Fruit fly (Drosophila melanogaster): ENCODE data around the gene CG11837.
A peak's percentile ranks its signal among the peaks of the same experiment; 100 is the strongest.

The CG11837 gene

dm6 chr3R:29027122-29027521, 22.2 kb upstream of the CG11837 start, which contains the start of the genes eIF4E6 and CG1951:
eIF4E6 (minus strand) TSS chr3R:29027174.
CG1951 (plus strand) TSS chr3R:29027236.
- peak; percentile 57 for TF ChIP-seq bab1 (GFP tag; optimal IDR thresholded peaks at IDR 0.05)
- TF ChIP-seq toe (GFP tag; optimal IDR thresholded peaks at IDR 0.05) = no peak

dm6 chr3R:29032542-29032941, 16.8 kb upstream of the CG11837 start, which contains the start of gene Ssl2:
Ssl2 (minus strand) TSS chr3R:29032642.
- TF ChIP-seq CG14711 (tag; optimal IDR thresholded peaks at IDR 0.05) = no peak
- no peak for TF ChIP-seq cic (GFP tag; optimal IDR thresholded peaks at IDR 0.05)
- no peak for TF ChIP-seq CG7101 (tag; optimal IDR thresholded peaks at IDR 0.05)
- TF ChIP-seq ovo (GFP tag; optimal IDR thresholded peaks at IDR 0.05) = no peak
- no peak for TF ChIP-seq CG1620 (GFP tag; optimal IDR thresholded peaks at IDR 0.05)
- no peak for TF ChIP-seq Clk (GFP tag; optimal IDR thresholded peaks at IDR 0.05)
- no peak for TF ChIP-seq CG5204 (GFP tag; optimal IDR thresholded peaks at IDR 0.05)
- TF ChIP-seq pad (GFP tag; optimal IDR thresholded peaks at IDR 0.05) = no peak
- no peak for TF ChIP-seq cnc (optimal IDR thresholded peaks at IDR 0.05)
- TF ChIP-seq CG7045 (GFP tag; optimal IDR thresholded peaks at IDR 0.05) = no peak
- no peak for TF ChIP-seq kay (GFP tag; ENCODE audit: borderline replicate concordance)
- no peak for TF ChIP-seq toe (GFP tag; optimal IDR thresholded peaks at IDR 0.05)
- no peak for TF ChIP-seq tj (GFP tag; optimal IDR thresholded peaks at IDR 0.05)
- no peak for TF ChIP-seq CG12768 (GFP tag; optimal IDR thresholded peaks at IDR 0.05)
- no peak for TF ChIP-seq bab1 (GFP tag; optimal IDR thresholded peaks at IDR 0.05)
- no peak for TF ChIP-seq Mnt (GFP tag; optimal IDR thresholded peaks at IDR 0.05)
- TF ChIP-seq CG33017 (tag; optimal IDR thresholded peaks at IDR 0.05) = no peak
- TF ChIP-seq Crg-1 (GFP tag; optimal IDR thresholded peaks at IDR 0.05) = no peak
- no peak for TF ChIP-seq CG11617 (GFP tag; optimal IDR thresholded peaks at IDR 0.05)

- TF ChIP-seq Clk (GFP tag; optimal IDR thresholded peaks at IDR 0.05) = peak; percentile 60
- peak; percentile 62 for TF ChIP-seq Hr96 (GFP tag; optimal IDR thresholded peaks at IDR 0.05)
- peak; percentile 87 for TF ChIP-seq CG11617 (GFP tag; optimal IDR thresholded peaks at IDR 0.05)
- peak; percentile 47 for TF ChIP-seq Mnt (GFP tag; optimal IDR thresholded peaks at IDR 0.05)
- TF ChIP-seq CG14711 (tag; optimal IDR thresholded peaks at IDR 0.05) = peak; percentile 63
- no peak for TF ChIP-seq kay (GFP tag; ENCODE audit: borderline replicate concordance)
- TF ChIP-seq cic (GFP tag; optimal IDR thresholded peaks at IDR 0.05) = peak; percentile 5
- TF ChIP-seq ovo (GFP tag; optimal IDR thresholded peaks at IDR 0.05) = peak; percentile 62
- peak; percentile 63 for TF ChIP-seq CG7045 (GFP tag; optimal IDR thresholded peaks at IDR 0.05)
- peak; percentile 59 for TF ChIP-seq tj (GFP tag; optimal IDR thresholded peaks at IDR 0.05)
- TF ChIP-seq CG1620 (GFP tag; optimal IDR thresholded peaks at IDR 0.05) = peak; percentile 76
- peak; percentile 56 for TF ChIP-seq bab1 (GFP tag; optimal IDR thresholded peaks at IDR 0.05)
- peak; percentile 83 for TF ChIP-seq CG12768 (GFP tag; optimal IDR thresholded peaks at IDR 0.05)
- TF ChIP-seq Crg-1 (GFP tag; optimal IDR thresholded peaks at IDR 0.05) = peak; percentile 66
- peak; percentile 80 for TF ChIP-seq CG5204 (GFP tag; optimal IDR thresholded peaks at IDR 0.05)
- TF ChIP-seq pad (GFP tag; optimal IDR thresholded peaks at IDR 0.05) = peak; percentile 69
- no peak for TF ChIP-seq cnc (optimal IDR thresholded peaks at IDR 0.05)
- no peak for TF ChIP-seq CG33017 (tag; optimal IDR thresholded peaks at IDR 0.05)
- peak; percentile 77 for TF ChIP-seq toe (GFP tag; optimal IDR thresholded peaks at IDR 0.05)
- TF ChIP-seq CG7101 (tag; optimal IDR thresholded peaks at IDR 0.05) = peak; percentile 71
Observed at dm6 chr3R:29033909-29034629, 15.2 kb upstream of the CG11837 start, which contains the start of the genes beta4GalNAcTB and Cpsf100. beta4GalNAcTB (minus strand) TSS chr3R:29034008. Cpsf100 (plus strand) TSS chr3R:29034573.

DNA sequence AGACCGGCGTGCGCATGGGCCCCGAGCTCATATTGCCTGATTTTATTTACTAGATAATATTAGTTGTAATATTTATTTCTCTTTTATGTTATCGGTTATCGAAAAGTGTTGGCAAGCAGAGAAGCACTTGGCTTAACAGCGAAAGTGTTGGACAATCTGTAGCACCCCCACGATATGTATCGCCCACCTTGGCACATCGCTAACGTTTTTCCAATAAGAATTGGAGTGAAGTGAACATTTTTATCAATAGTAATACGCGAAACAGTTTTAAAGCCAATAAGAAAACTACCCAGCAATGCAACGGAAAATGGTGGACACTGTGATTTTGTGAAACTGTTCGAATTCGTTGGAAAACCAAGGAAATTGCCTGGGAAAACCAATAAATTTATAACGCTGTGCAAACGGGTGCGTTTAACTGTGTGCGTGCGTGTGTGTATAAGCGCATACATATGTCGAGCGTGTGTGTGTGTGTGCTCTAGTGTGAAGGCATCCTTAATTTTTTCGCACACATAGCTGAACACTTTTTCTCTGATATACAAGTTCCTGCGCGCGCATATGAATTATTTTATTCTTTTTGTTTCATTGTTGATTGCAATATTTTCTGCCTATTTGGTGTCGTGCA, 10.2 kb upstream of the CG11837 start, which contains the start of the genes Slu7 and Pkc98E:
Gene Slu7 (minus strand): TSS at position 112 of the 622 bp plus-strand sequence.
Gene Pkc98E (plus strand): TSS at position 197 of the 622 bp plus-strand sequence.
- peak; percentile 81 for TF ChIP-seq Mnt (GFP tag; optimal IDR thresholded peaks at IDR 0.05)
- TF ChIP-seq pad (GFP tag; optimal IDR thresholded peaks at IDR 0.05) = peak; percentile 80
- peak; percentile 82 for TF ChIP-seq CG7101 (tag; optimal IDR thresholded peaks at IDR 0.05)
- TF ChIP-seq CG1620 (GFP tag; optimal IDR thresholded peaks at IDR 0.05) = peak; percentile 90
- TF ChIP-seq Crg-1 (GFP tag; optimal IDR thresholded peaks at IDR 0.05) = peak; percentile 87
- TF ChIP-seq cic (GFP tag; optimal IDR thresholded peaks at IDR 0.05) = peak; percentile 35
- TF ChIP-seq CG11617 (GFP tag; optimal IDR thresholded peaks at IDR 0.05) = peak; percentile 10
- peak; percentile 66 for TF ChIP-seq bab1 (GFP tag; optimal IDR thresholded peaks at IDR 0.05)
- TF ChIP-seq CG14711 (tag; optimal IDR thresholded peaks at IDR 0.05) = peak; percentile 62
- TF ChIP-seq cnc (optimal IDR thresholded peaks at IDR 0.05) = no peak
- peak; percentile 67 for TF ChIP-seq Hr96 (GFP tag; optimal IDR thresholded peaks at IDR 0.05)
- peak; percentile 63 for TF ChIP-seq ovo (GFP tag; optimal IDR thresholded peaks at IDR 0.05)
- peak; percentile 70 for TF ChIP-seq CG5204 (GFP tag; optimal IDR thresholded peaks at IDR 0.05)
- TF ChIP-seq CG7045 (GFP tag; optimal IDR thresholded peaks at IDR 0.05) = peak; percentile 47
- peak; percentile 65 for TF ChIP-seq toe (GFP tag; optimal IDR thresholded peaks at IDR 0.05)
- TF ChIP-seq tj (GFP tag; optimal IDR thresholded peaks at IDR 0.05) = no peak
- peak; percentile 79 for TF ChIP-seq CG12768 (GFP tag; optimal IDR thresholded peaks at IDR 0.05)
- peak; percentile 65 for TF ChIP-seq Clk (GFP tag; optimal IDR thresholded peaks at IDR 0.05)
- peak; percentile 37 for TF ChIP-seq CG33017 (tag; optimal IDR thresholded peaks at IDR 0.05)
- no peak for TF ChIP-seq kay (GFP tag; ENCODE audit: borderline replicate concordance)

- TF ChIP-seq cic (GFP tag; optimal IDR thresholded peaks at IDR 0.05) = peak; percentile 21
- TF ChIP-seq CG7045 (GFP tag; optimal IDR thresholded peaks at IDR 0.05) = peak; percentile 19
- TF ChIP-seq CG12768 (GFP tag; optimal IDR thresholded peaks at IDR 0.05) = no peak
- TF ChIP-seq Crg-1 (GFP tag; optimal IDR thresholded peaks at IDR 0.05) = peak; percentile 71
- peak; percentile 35 for TF ChIP-seq pad (GFP tag; optimal IDR thresholded peaks at IDR 0.05)
- TF ChIP-seq Clk (GFP tag; optimal IDR thresholded peaks at IDR 0.05) = no peak
- TF ChIP-seq CG14711 (tag; optimal IDR thresholded peaks at IDR 0.05) = peak; percentile 30
- TF ChIP-seq Mnt (GFP tag; optimal IDR thresholded peaks at IDR 0.05) = peak; percentile 47
- TF ChIP-seq CG11617 (GFP tag; optimal IDR thresholded peaks at IDR 0.05) = peak; percentile 39
- no peak for TF ChIP-seq CG5204 (GFP tag; optimal IDR thresholded peaks at IDR 0.05)
- peak; percentile 12 for TF ChIP-seq tj (GFP tag; optimal IDR thresholded peaks at IDR 0.05)
- peak; percentile 4 for TF ChIP-seq ovo (GFP tag; optimal IDR thresholded peaks at IDR 0.05)
- peak; percentile 61 for TF ChIP-seq CG1620 (GFP tag; optimal IDR thresholded peaks at IDR 0.05)
Observed at dm6 chr3R:29039704-29040430, 9.4 kb upstream of the CG11837 start.
